Worm (Caenorhabditis elegans) whole organism, L1 larva: ENCODE data around the gene ceh-36.
"Not testable (repeated sequence)": the region's sequence is repeated elsewhere in the genome, so short reads cannot be mapped to it uniquely, and the experiment has no call there.

Experiments used
- F16B12.6 ChIP-seq: fragments of 150-350 bp; optimal IDR thresholded peaks from 2 replicates; lab custom pipeline; 2014; ENCODE audit warnings: missing biosample characterization, missing genetic modification characterization
- alr-1 ChIP-seq: fragments of 200-800 bp; sonication (Bioruptor generic); optimal IDR thresholded peaks from 2 replicates; lab custom pipeline; 2018; ENCODE audit warnings: borderline replicate concordance, mild to moderate bottlenecking, missing genetic modification characterization, missing compliant biosample characterization
- aly-2 ChIP-seq: fragments of 150-350 bp; optimal IDR thresholded peaks from 2 replicates; lab custom pipeline; 2014; ENCODE audit warnings: missing biosample characterization, missing genetic modification characterization
- ceh-63 ChIP-seq: fragments of 200-800 bp; sonication (Bioruptor generic); optimal IDR thresholded peaks from 2 replicates; lab custom pipeline; 2018; ENCODE audit warnings: mild to moderate bottlenecking, missing genetic modification characterization, missing compliant biosample characterization
- ceh-82 ChIP-seq, 3 experiments: fragments of 150-350 bp in 1 of 3; sonication (generic microtip) in 2 of 3; optimal IDR thresholded peaks; 2 replicates each; lab custom pipeline; 2014 to 2017; ENCODE audit warnings: missing biosample characterization in 3 of 3, missing genetic modification characterization in 3 of 3
- ceh-90 ChIP-seq: sonication (generic microtip); optimal IDR thresholded peaks from 2 replicates; lab custom pipeline; 2016; ENCODE audit warnings: missing genetic modification characterization, missing compliant biosample characterization
- efl-1 ChIP-seq, 4 experiments: fragments of 150-350 bp; optimal IDR thresholded peaks in 3 of 4; peaks in 1 of 4; 1 replicate in 1 of 4; 2 replicates in 3 of 4; lab custom pipeline; 2014; ENCODE audit warnings: missing biosample characterization in 2 of 4, missing genetic modification characterization in 2 of 4, missing genetic modification reagents in 2 of 4
- elt-2 ChIP-seq: sonication (generic microtip); optimal IDR thresholded peaks from 2 replicates; lab custom pipeline; 2016; ENCODE audit warnings: missing genetic modification characterization, mild to moderate bottlenecking, inconsistent platforms, missing compliant biosample characterization, missing genetic modification reagents
- fkh-10 ChIP-seq: sonication (generic microtip); optimal IDR thresholded peaks from 2 replicates; lab custom pipeline; 2017; ENCODE audit warnings: missing biosample characterization, missing genetic modification reagents, missing genetic modification characterization
- fkh-8 ChIP-seq: sonication (generic microtip); optimal IDR thresholded peaks from 2 replicates; lab custom pipeline; 2016; ENCODE audit warnings: mild to moderate bottlenecking, missing genetic modification characterization, missing compliant biosample characterization
- fos-1 ChIP-seq: fragments of 150-350 bp; optimal IDR thresholded peaks from 2 replicates; lab custom pipeline; 2014; ENCODE audit warnings: missing biosample characterization, missing genetic modification characterization
- hpl-2 ChIP-seq: fragments of 150-350 bp; optimal IDR thresholded peaks from 2 replicates; lab custom pipeline; 2014; ENCODE audit warnings: missing biosample characterization, missing genetic modification reagents, missing genetic modification characterization
- lin-13 ChIP-seq: fragments of 150-350 bp; optimal IDR thresholded peaks from 2 replicates; lab custom pipeline; 2014; ENCODE audit warnings: missing biosample characterization, missing genetic modification reagents, missing genetic modification characterization
- lin-35 ChIP-seq, 2 experiments: fragments of 150-350 bp; optimal IDR thresholded peaks; 2 replicates each; lab custom pipeline; 2014; ENCODE audit warnings: missing biosample characterization in 2 of 2, missing genetic modification characterization in 2 of 2, missing genetic modification reagents in 2 of 2
- nhr-12 ChIP-seq: sonication (generic microtip); optimal IDR thresholded peaks from 2 replicates; lab custom pipeline; 2017; ENCODE audit warnings: missing biosample characterization, missing genetic modification characterization
- nhr-19 ChIP-seq: fragments of 200-800 bp; sonication (Bioruptor generic); conservative IDR thresholded peaks from 2 replicates; pipeline ENCODE4 v1.3.6; 2022; ENCODE audit warnings: missing genetic modification characterization, missing compliant biosample characterization
- nhr-20 ChIP-seq: sonication (generic microtip); optimal IDR thresholded peaks from 2 replicates; lab custom pipeline; 2016; ENCODE audit warnings: mild to moderate bottlenecking, missing genetic modification characterization, missing compliant biosample characterization
- nhr-237 ChIP-seq: fragments of 150-350 bp; optimal IDR thresholded peaks from 2 replicates; lab custom pipeline; 2014; ENCODE audit warnings: missing biosample characterization, missing genetic modification characterization
- nhr-47 ChIP-seq: sonication (generic microtip); optimal IDR thresholded peaks from 2 replicates; lab custom pipeline; 2016; ENCODE audit warnings: mild to moderate bottlenecking, missing genetic modification characterization, moderate library complexity, missing compliant biosample characterization
- nhr-71 ChIP-seq: sonication (generic microtip); optimal IDR thresholded peaks from 2 replicates; lab custom pipeline; 2016; ENCODE audit warnings: mild to moderate bottlenecking, missing genetic modification characterization, moderate library complexity, missing compliant biosample characterization
- nhr-77 ChIP-seq: fragments of 150-350 bp; optimal IDR thresholded peaks from 2 replicates; lab custom pipeline; 2014; ENCODE audit warnings: missing biosample characterization, missing genetic modification characterization
- nhr-90 ChIP-seq: sonication (generic microtip); optimal IDR thresholded peaks from 2 replicates; lab custom pipeline; 2016; ENCODE audit warnings: mild to moderate bottlenecking, missing genetic modification characterization, missing compliant biosample characterization; ENCODE audit not compliant: poor library complexity
- pax-3 ChIP-seq: fragments of 200-800 bp; sonication (Bioruptor generic); optimal IDR thresholded peaks from 2 replicates; lab custom pipeline; 2018; ENCODE audit warnings: mild to moderate bottlenecking, missing genetic modification characterization, moderate library complexity, missing compliant biosample characterization
- rnt-1 ChIP-seq: sonication (generic microtip); optimal IDR thresholded peaks from 2 replicates; lab custom pipeline; 2016; ENCODE audit warnings: mild to moderate bottlenecking, missing genetic modification characterization, moderate library complexity, missing compliant biosample characterization
- skn-1 ChIP-seq: fragments of 150-350 bp; optimal IDR thresholded peaks from 2 replicates; lab custom pipeline; 2014; ENCODE audit warnings: missing biosample characterization, missing genetic modification characterization
- snu-23 ChIP-seq: sonication (generic microtip); optimal IDR thresholded peaks from 2 replicates; lab custom pipeline; 2016; ENCODE audit warnings: missing genetic modification characterization, missing compliant biosample characterization
- sptf-1 ChIP-seq: fragments of 150-350 bp; optimal IDR thresholded peaks from 2 replicates; lab custom pipeline; 2014; ENCODE audit warnings: missing biosample characterization, missing genetic modification characterization
- tbx-2 ChIP-seq: sonication (generic microtip); optimal IDR thresholded peaks from 2 replicates; lab custom pipeline; 2016; ENCODE audit warnings: missing genetic modification characterization, missing compliant biosample characterization
- tlp-1 ChIP-seq: fragments of 150-350 bp; optimal IDR thresholded peaks from 2 replicates; lab custom pipeline; 2014; ENCODE audit warnings: missing biosample characterization, missing genetic modification characterization
- unc-30 ChIP-seq: sonication (generic microtip); optimal IDR thresholded peaks from 2 replicates; lab custom pipeline; 2017; ENCODE audit warnings: missing biosample characterization, missing genetic modification characterization
- xbp-1 ChIP-seq: sonication (generic microtip); optimal IDR thresholded peaks from 2 replicates; lab custom pipeline; 2016; ENCODE audit warnings: missing genetic modification characterization, missing compliant biosample characterization
- zag-1 ChIP-seq: fragments of 150-350 bp; optimal IDR thresholded peaks from 2 replicates; lab custom pipeline; 2014; ENCODE audit warnings: missing biosample characterization, missing genetic modification characterization

The ceh-36 gene

DNA sequence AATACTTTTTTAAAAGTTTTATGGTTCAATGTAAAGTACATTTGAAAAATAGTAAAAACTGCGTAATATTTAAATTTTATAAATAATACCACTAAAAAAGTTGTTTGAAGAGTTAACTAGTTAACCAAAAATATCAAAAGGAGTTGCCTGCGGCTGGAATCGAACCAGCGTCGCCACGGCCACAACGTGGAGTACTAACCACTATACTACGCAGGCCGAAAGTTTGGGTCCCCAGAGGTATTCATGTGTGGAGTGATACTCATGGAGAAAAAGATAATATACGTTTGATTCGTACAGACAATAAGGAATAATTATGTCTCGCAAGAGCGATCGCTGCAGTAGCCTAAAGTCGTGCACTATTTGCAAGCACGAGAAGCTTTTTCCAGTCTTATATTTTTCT is 49.6 kb downstream of the ceh-36 start:
- 0 out of 2 replicates have a peak, but pooled peaks have one; percentile 20 for TF ChIP-seq nhr-19
- TF ChIP-seq nhr-20 (tag; lab: Kevin White, UChicago) = peak; percentile 15
- peak; percentile 16 for TF ChIP-seq rnt-1 (tag; lab: Kevin White, UChicago)
- peak; percentile 49 for TF ChIP-seq nhr-90 (tag; lab: Kevin White, UChicago)
- peak; percentile 23 for TF ChIP-seq nhr-71
- not testable (repeated sequence) for TF ChIP-seq efl-1 (optimal IDR thresholded peaks at IDR 0.05; lab: Kevin White, UChicago)
- peak in 1 of 2 experiments; percentile 56 for TF ChIP-seq efl-1 (GFP tag; optimal IDR thresholded peaks at IDR 0.05 in 1 of 2; lab: Kevin White, UChicago)
- peak; percentile 45 for TF ChIP-seq snu-23
- TF ChIP-seq, all 84 proteins: peak for 7; not testable (repeated sequence) for 77

DNA sequence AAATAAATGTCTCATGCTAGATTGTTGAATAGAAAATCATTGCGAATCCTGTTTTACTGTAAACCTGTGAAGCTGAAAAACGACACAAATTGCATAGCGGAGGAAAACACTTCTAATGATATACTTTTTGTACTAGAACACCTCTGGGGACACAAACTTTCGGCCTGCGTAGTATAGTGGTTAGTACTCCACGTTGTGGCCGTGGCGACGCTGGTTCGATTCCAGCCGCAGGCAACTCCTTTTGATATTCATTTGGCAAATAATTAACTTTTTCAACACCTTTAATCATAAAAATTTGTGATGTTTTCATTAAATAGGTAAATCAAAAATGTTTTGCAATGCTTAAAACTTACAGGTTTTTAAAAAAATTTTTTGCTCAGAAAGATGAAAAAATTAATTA is 51.5 kb downstream of the ceh-36 start:
- no peak for TF ChIP-seq zag-1 (tag; lab: Kevin White, UChicago)
- TF ChIP-seq snu-23 = peak; percentile 17
- TF ChIP-seq lin-35 (GFP tag; optimal IDR thresholded peaks at IDR 0.05; lab: Kevin White, UChicago) = peak in 1 of 2 experiments; percentile 14
- TF ChIP-seq aly-2 (tag; lab: Kevin White, UChicago) = no peak
- no peak for TF ChIP-seq rnt-1 (tag; lab: Kevin White, UChicago)
- TF ChIP-seq nhr-237 = no peak
- peak; percentile 3 for TF ChIP-seq elt-2
- TF ChIP-seq ceh-63 (GFP tag; lab: Kevin White, UChicago) = no peak
- no peak for TF ChIP-seq tlp-1 (tag; lab: Kevin White, UChicago)
- TF ChIP-seq fos-1 = no peak
- TF ChIP-seq hpl-2 (GFP tag; lab: Kevin White, UChicago) = no peak
- no peak for TF ChIP-seq nhr-12 (tag; lab: Kevin White, UChicago)
- no peak for TF ChIP-seq xbp-1 (tag; lab: Kevin White, UChicago)
- TF ChIP-seq F16B12.6 (tag; lab: Kevin White, UChicago) = no peak
- no peak for TF ChIP-seq fkh-8
- no peak for TF ChIP-seq ceh-90 (tag; lab: Kevin White, UChicago)
- no peak for TF ChIP-seq tbx-2 (tag; lab: Kevin White, UChicago)
- TF ChIP-seq unc-30 (tag; lab: Kevin White, UChicago) = no peak

DNA sequence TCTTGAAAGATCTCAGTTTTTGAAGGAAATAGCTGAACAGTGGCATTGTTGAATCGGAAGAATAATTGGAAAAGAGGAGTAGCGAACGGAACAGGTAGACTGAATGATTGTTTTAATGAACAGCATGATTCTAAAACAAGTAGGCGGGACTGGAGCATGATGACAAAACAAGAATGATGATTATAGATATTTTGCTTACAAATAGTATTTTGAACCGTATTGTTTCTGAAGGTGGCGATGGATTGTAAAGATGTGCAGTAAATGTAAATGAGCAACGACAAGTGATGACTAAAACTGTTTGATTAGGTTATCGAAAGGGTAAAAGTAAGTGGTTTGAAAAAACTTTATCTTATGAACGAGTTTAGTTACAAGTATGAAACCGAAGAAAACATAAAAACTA is 52.1 kb downstream of the ceh-36 start, which contains the start of gene F28H6.8:
Gene F28H6.8 (minus strand): TSS at position 101 of the 400 bp plus-strand sequence.
- TF ChIP-seq nhr-12 (tag; lab: Kevin White, UChicago) (no peak), pax-3 (no peak), nhr-47 (tag; lab: Kevin White, UChicago) (no peak), fkh-10 (no peak), alr-1 (tag; lab: Kevin White, UChicago) (no peak), skn-1 (tag; lab: Kevin White, UChicago) (no peak), lin-13 (GFP tag; lab: Kevin White, UChicago) (no peak), nhr-77 (tag; lab: Kevin White, UChicago) (no peak), fkh-8 (no peak), sptf-1 (tag; lab: Kevin White, UChicago) (no peak), ceh-82 (tag; optimal IDR thresholded peaks at IDR 0.05; lab: Kevin White, UChicago) (no peak)
